Fruit fly (Drosophila melanogaster): ENCODE measurements around the gene CG13255.

CG13255 gene

DNA sequence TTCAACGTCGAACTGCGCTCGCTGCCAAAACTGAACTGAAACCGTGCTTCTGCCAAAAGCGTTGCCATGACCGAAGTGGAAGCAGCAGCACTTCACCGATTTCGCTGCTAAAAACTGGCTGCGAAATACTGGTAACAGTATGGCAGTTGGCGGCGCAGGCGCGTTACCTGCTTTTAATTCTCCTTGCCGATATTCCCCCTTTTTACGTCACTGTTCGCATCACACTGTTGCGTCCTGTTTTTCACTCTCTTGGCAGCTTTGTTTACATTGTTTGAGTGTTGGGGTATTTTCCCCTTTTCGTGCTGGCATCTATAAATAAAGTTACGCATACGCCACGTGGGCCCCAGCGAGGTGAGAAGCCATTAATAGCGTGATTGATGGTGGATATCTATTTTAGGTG is 47.9 kb downstream of the CG13255 start, which contains the start of gene CG32432:
TSS of gene CG32432 (minus strand) at position 17 of the 400 bp plus-strand sequence.
- TF ChIP-seq Vsx2 (GFP tag; optimal IDR thresholded peaks at IDR 0.05; ENCODE audit: partially characterized antibody) (no peak), Sp1 (GFP tag; optimal IDR thresholded peaks at IDR 0.05) (no peak), Rel (GFP tag; optimal IDR thresholded peaks at IDR 0.05) (no peak), Rel (tag; optimal IDR thresholded peaks at IDR 0.05) (no peak)

Data from whole organism, wandering third instar larva.